Worm (Caenorhabditis elegans): ENCODE results near the gene dex-1.

Gene dex-1

ce11 chrIII:5504725-5505473, 21.0 kb upstream of the dex-1 start:
- TF ChIP-seq nfya-2 (GFP tag; IDR thresholded peaks at IDR 0.05) (0 out of 2 replicates have a peak, but pooled peaks have one; percentile 56), mxl-1 (tag; optimal IDR thresholded peaks at IDR 0.05) (no peak), chd-7 (tag; optimal IDR thresholded peaks at IDR 0.05) (no peak), ztf-3 (GFP tag; optimal IDR thresholded peaks at IDR 0.05) (no peak), cebp-2 (GFP tag; IDR thresholded peaks at IDR 0.05) (no peak), snpc-3.4 (tag; optimal IDR thresholded peaks at IDR 0.05) (no peak), Y53G8AR.9 (GFP tag; conservative IDR thresholded peaks at IDR 0.05) (no peak), nhr-120 (GFP tag; IDR thresholded peaks at IDR 0.05) (no peak), egl-18 (GFP tag; IDR thresholded peaks at IDR 0.05) (no peak), ceh-91 (GFP tag; IDR thresholded peaks at IDR 0.05) (no peak), Y53F4B.3 (GFP tag; IDR thresholded peaks at IDR 0.05) (no peak), hlh-12 (tag; optimal IDR thresholded peaks at IDR 0.05) (no peak), die-1 (tag; optimal IDR thresholded peaks at IDR 0.05) (no peak), fkh-3 (tag; optimal IDR thresholded peaks at IDR 0.05) (no peak), sea-2 (GFP tag; IDR thresholded peaks at IDR 0.05) (no peak), akir-1 (GFP tag; optimal IDR thresholded peaks at IDR 0.05) (no peak), pbrm-1 (GFP tag; IDR thresholded peaks at IDR 0.05) (no peak), ceh-58 (GFP tag; IDR thresholded peaks at IDR 0.05) (no peak), F39B2.1 (GFP tag; IDR thresholded peaks at IDR 0.05) (no peak), hsf-1 (GFP tag; IDR thresholded peaks at IDR 0.05) (no peak), dpl-1 (GFP tag; optimal IDR thresholded peaks at IDR 0.05) (no peak), hmg-20 (GFP tag; IDR thresholded peaks at IDR 0.05) (no peak), ztf-6 (GFP tag; IDR thresholded peaks at IDR 0.05) (no peak), unc-130 (GFP tag; optimal IDR thresholded peaks at IDR 0.05) (no peak), C06A6.2 (GFP tag; conservative IDR thresholded peaks at IDR 0.05) (no peak), madf-10 (tag; optimal IDR thresholded peaks at IDR 0.05) (no peak), mes-4 (tag; optimal IDR thresholded peaks at IDR 0.05) (no peak), aptf-3 (GFP tag; IDR thresholded peaks at IDR 0.05) (no peak), F10E7.11 (tag; optimal IDR thresholded peaks at IDR 0.05) (no peak), pha-4 (tag; optimal IDR thresholded peaks at IDR 0.05) (no peak), ekl-4 (GFP tag; IDR thresholded peaks at IDR 0.05) (0 out of 2 replicates have a peak, but pooled peaks have one; percentile 14), let-607 (tag; optimal IDR thresholded peaks at IDR 0.05) (no peak), nfya-1 (tag; optimal IDR thresholded peaks at IDR 0.05; ENCODE audit: borderline replicate concordance, insufficient read depth) (no peak), nfyb-1 (GFP tag; IDR thresholded peaks at IDR 0.05) (no peak), Y95B8A.8 (GFP tag; IDR thresholded peaks at IDR 0.05) (no peak), repo-1 (tag; optimal IDR thresholded peaks at IDR 0.05) (no peak), dpff-1 (tag; optimal IDR thresholded peaks at IDR 0.05) (no peak), zfh-2 (GFP tag; conservative IDR thresholded peaks at IDR 0.05) (peak; percentile 88), mcd-1 (GFP tag; IDR thresholded peaks at IDR 0.05) (0 out of 2 replicates have a peak, but pooled peaks have one; percentile 21), egrh-3 (GFP tag; IDR thresholded peaks at IDR 0.05) (peak; percentile 72), lin-26 (GFP tag; IDR thresholded peaks at IDR 0.05) (peak; percentile 37; the same call in 1 of the 2 replicates), xnd-1 (tag; optimal IDR thresholded peaks at IDR 0.05) (no peak), nhr-90 (tag; optimal IDR thresholded peaks at IDR 0.05) (no peak), madf-6 (GFP tag; IDR thresholded peaks at IDR 0.05) (no peak), lsy-27 (tag; optimal IDR thresholded peaks at IDR 0.05; ENCODE audit: borderline replicate concordance, insufficient read depth) (no peak), let-526 (GFP tag; IDR thresholded peaks at IDR 0.05) (no peak), tbx-9 (tag; optimal IDR thresholded peaks at IDR 0.05; ENCODE audit: borderline replicate concordance) (no peak)

All from whole organism, young adult.